Fruit fly (Drosophila melanogaster) whole organism, embryonic: ENCODE measurements around the gene Rnf146.

Source experiments
- CG10462 ChIP-seq: fragments of 200-800 bp; sonication (Bioruptor generic); optimal IDR thresholded peaks from 2 replicates; lab custom pipeline; 2016; ENCODE audit warnings: missing biosample characterization, missing genetic modification characterization
- CG11247 ChIP-seq: fragments of 200-800 bp; sonication (Bioruptor generic); IDR thresholded peaks from 2 replicates; pipeline ENCODE4 v1.3.6; 2022; ENCODE audit warnings: missing biosample characterization, missing genetic modification characterization
- CG12391 ChIP-seq: fragments of 200-800 bp; sonication (Bioruptor generic); optimal IDR thresholded peaks from 3 replicates; lab custom pipeline; 2018; ENCODE audit warnings: missing biosample characterization, mild to moderate bottlenecking, missing genetic modification characterization, moderate library complexity
- CG13123 ChIP-seq: fragments of 200-800 bp; sonication (Bioruptor generic); optimal IDR thresholded peaks from 2 replicates; lab custom pipeline; 2016; ENCODE audit warnings: missing biosample characterization, missing genetic modification characterization
- CG13296 ChIP-seq: fragments of 200-800 bp; sonication (Bioruptor generic); optimal IDR thresholded peaks from 3 replicates; lab custom pipeline; 2018; ENCODE audit warnings: missing biosample characterization, mild to moderate bottlenecking, missing genetic modification characterization
- CG15073 ChIP-seq: fragments of 200-800 bp; sonication (Bioruptor generic); optimal IDR thresholded peaks from 2 replicates; lab custom pipeline; 2016; ENCODE audit warnings: missing biosample characterization, missing genetic modification characterization
- CG16813 ChIP-seq: fragments of 200-800 bp; sonication (Bioruptor generic); IDR thresholded peaks from 3 replicates; pipeline ENCODE4 v1.3.6; 2022; ENCODE audit warnings: missing biosample characterization, missing genetic modification characterization; ENCODE audit not compliant: partially characterized antibody
- CG18619 ChIP-seq: fragments of 200-800 bp; sonication (Bioruptor generic); optimal IDR thresholded peaks from 3 replicates; lab custom pipeline; 2017; ENCODE audit warnings: missing biosample characterization, mild to moderate bottlenecking, missing genetic modification characterization
- CG2116 ChIP-seq: fragments of 200-800 bp; sonication (Bioruptor generic); optimal IDR thresholded peaks from 3 replicates; lab custom pipeline; 2018; ENCODE audit warnings: missing biosample characterization, mild to moderate bottlenecking, missing genetic modification characterization
- CG2678 ChIP-seq: fragments of 200-800 bp; sonication (Bioruptor generic); optimal IDR thresholded peaks from 3 replicates; lab custom pipeline; 2019; ENCODE audit warnings: missing biosample characterization, mild to moderate bottlenecking, missing genetic modification characterization, moderate library complexity
- CG2712 ChIP-seq: fragments of 200-800 bp; optimal IDR thresholded peaks from 3 replicates; lab custom pipeline; 2019; ENCODE audit warnings: missing biosample characterization, mild to moderate bottlenecking, missing genetic modification characterization, moderate library complexity
- CG5953 ChIP-seq: fragments of 200-800 bp; sonication (Bioruptor generic); IDR thresholded peaks from 2 replicates; pipeline ENCODE4 v1.3.6; 2022; ENCODE audit warnings: missing biosample characterization, missing genetic modification characterization
- CG7745 ChIP-seq: fragments of 200-800 bp; sonication (Bioruptor generic); optimal IDR thresholded peaks from 2 replicates; lab custom pipeline; 2018; ENCODE audit warnings: missing biosample characterization, mild to moderate bottlenecking, missing genetic modification characterization, moderate library complexity
- CG7963 ChIP-seq: fragments of 200-800 bp; sonication (Bioruptor generic); IDR thresholded peaks from 3 replicates; pipeline ENCODE4 v1.3.6; 2022; ENCODE audit warnings: missing biosample characterization, missing genetic modification characterization; ENCODE audit not compliant: partially characterized antibody
- CG8290 ChIP-seq, 3 experiments: fragments of 200-800 bp; sonication (Bioruptor generic); optimal IDR thresholded peaks; 2 replicates each; lab custom pipeline; 2016 to 2019; ENCODE audit warnings: missing biosample characterization in 3 of 3, missing genetic modification characterization in 3 of 3, mild to moderate bottlenecking in 2 of 3, moderate library complexity in 1 of 3
- Chrac-16 ChIP-seq: fragments of 200-800 bp; sonication (Bioruptor generic); optimal IDR thresholded peaks from 3 replicates; lab custom pipeline; 2016; ENCODE audit warnings: missing biosample characterization, missing genetic modification characterization
- Dp ChIP-seq: fragments of 200-800 bp; sonication (Bioruptor generic); optimal IDR thresholded peaks from 2 replicates; lab custom pipeline; 2018; ENCODE audit warnings: missing biosample characterization, mild to moderate bottlenecking, missing genetic modification characterization, moderate library complexity
- Gsc ChIP-seq: fragments of 200-800 bp; sonication (Bioruptor generic); IDR thresholded peaks from 2 replicates; pipeline ENCODE4 v1.3.6; 2022; ENCODE audit warnings: missing biosample characterization, missing genetic modification characterization
- HHEX ChIP-seq: fragments of 200-800 bp; sonication (Bioruptor generic); optimal IDR thresholded peaks from 3 replicates; lab custom pipeline; 2017; ENCODE audit warnings: missing biosample characterization, mild to moderate bottlenecking, missing genetic modification characterization, missing genetic modification reagents
- HLH4C ChIP-seq: fragments of 200-800 bp; sonication (Bioruptor generic); IDR thresholded peaks from 3 replicates; pipeline ENCODE4 v1.3.6; 2022; ENCODE audit warnings: missing biosample characterization, missing genetic modification characterization; ENCODE audit not compliant: partially characterized antibody
- Kr ChIP-seq: fragments of 200-800 bp; sonication (Bioruptor generic); optimal IDR thresholded peaks from 2 replicates; lab custom pipeline; 2017; ENCODE audit warnings: missing biosample characterization, mild to moderate bottlenecking, missing genetic modification characterization
- Med ChIP-seq: fragments of 200-800 bp; sonication (Bioruptor generic); peaks from one replicate; lab custom pipeline; 2016; ENCODE audit warnings: missing biosample characterization, missing genetic modification characterization, mild to moderate bottlenecking, inconsistent platforms, moderate library complexity
- Mes4 ChIP-seq: fragments of 200-800 bp; sonication (Bioruptor generic); optimal IDR thresholded peaks from 2 replicates; lab custom pipeline; 2016; ENCODE audit warnings: missing biosample characterization, missing genetic modification characterization
- Nf-YB ChIP-seq: fragments of 200-800 bp; sonication (Bioruptor generic); optimal IDR thresholded peaks from 3 replicates; lab custom pipeline; 2019; ENCODE audit warnings: missing biosample characterization, mild to moderate bottlenecking, missing genetic modification characterization, moderate library complexity
- Tbp ChIP-seq: fragments of >200 bp; optimal IDR thresholded peaks from 2 replicates; lab custom pipeline; 2018; ENCODE audit warnings: missing biosample characterization, missing genetic modification characterization
- Vsx1 ChIP-seq: fragments of 200-800 bp; sonication (Bioruptor generic); optimal IDR thresholded peaks from 2 replicates; lab custom pipeline; 2017; ENCODE audit warnings: missing biosample characterization, mild to moderate bottlenecking, missing genetic modification characterization, missing genetic modification reagents
- bcd ChIP-seq: fragments of 200-800 bp; sonication (Bioruptor generic); optimal IDR thresholded peaks from 2 replicates; lab custom pipeline; 2017; ENCODE audit warnings: missing biosample characterization, mild to moderate bottlenecking, missing genetic modification characterization
- btn ChIP-seq: fragments of 200-800 bp; sonication (Bioruptor generic); optimal IDR thresholded peaks from 2 replicates; lab custom pipeline; 2016; ENCODE audit warnings: missing biosample characterization, missing genetic modification characterization
- dm ChIP-seq: fragments of 200-800 bp; sonication (Bioruptor generic); optimal IDR thresholded peaks from 3 replicates; lab custom pipeline; 2016; ENCODE audit warnings: missing biosample characterization, missing genetic modification characterization
- dmrt99B ChIP-seq: fragments of 200-800 bp; sonication (Bioruptor generic); optimal IDR thresholded peaks from 2 replicates; lab custom pipeline; 2018; ENCODE audit warnings: missing biosample characterization, mild to moderate bottlenecking, missing genetic modification characterization, moderate library complexity
- fu2 ChIP-seq: fragments of 200-800 bp; sonication (Bioruptor generic); optimal IDR thresholded peaks from 2 replicates; lab custom pipeline; 2016; ENCODE audit warnings: missing biosample characterization, missing genetic modification characterization
- gce ChIP-seq: fragments of 200-800 bp; sonication (Bioruptor generic); IDR thresholded peaks from 3 replicates; pipeline ENCODE4 v1.3.6; 2022; ENCODE audit warnings: missing biosample characterization, missing genetic modification characterization
- inv ChIP-seq: fragments of 200-800 bp; sonication (Bioruptor generic); IDR thresholded peaks from 2 replicates; pipeline ENCODE4 v1.3.6; 2022; ENCODE audit warnings: missing biosample characterization, missing genetic modification characterization; ENCODE audit not compliant: partially characterized antibody
- kah ChIP-seq: fragments of 200-800 bp; sonication (Bioruptor generic); optimal IDR thresholded peaks from 2 replicates; lab custom pipeline; 2018; ENCODE audit warnings: missing biosample characterization, mild to moderate bottlenecking, missing genetic modification characterization
- kay ChIP-seq: fragments of 200-800 bp; sonication (Bioruptor generic); optimal IDR thresholded peaks from 2 replicates; lab custom pipeline; 2016; ENCODE audit warnings: missing biosample characterization, missing genetic modification characterization
- nau ChIP-seq: fragments of 200-800 bp; sonication (Bioruptor generic); optimal IDR thresholded peaks from 3 replicates; lab custom pipeline; 2017; ENCODE audit warnings: missing biosample characterization, mild to moderate bottlenecking, missing genetic modification characterization, missing genetic modification reagents
- nerfin-2 ChIP-seq: fragments of 200-800 bp; sonication (Bioruptor generic); IDR thresholded peaks from 2 replicates; pipeline ENCODE4 v1.3.6; 2022; ENCODE audit warnings: missing biosample characterization, missing genetic modification characterization; ENCODE audit not compliant: partially characterized antibody
- pho ChIP-seq: fragments of 200-800 bp; sonication (Bioruptor generic); optimal IDR thresholded peaks from 2 replicates; lab custom pipeline; 2016; ENCODE audit warnings: missing biosample characterization, missing genetic modification characterization
- prd ChIP-seq, 3 experiments: fragments of >200 bp in 2 of 3; fragments of 200-800 bp in 1 of 3; sonication (Bioruptor generic) in 1 of 3; optimal IDR thresholded peaks in 2 of 3; IDR thresholded peaks in 1 of 3; 2 replicates in 2 of 3; 3 replicates in 1 of 3; pipeline versions ENCODE4 v1.3.6 to Lab custom; 2017 to 2022; ENCODE audit warnings: missing biosample characterization in 1 of 3, missing genetic modification characterization in 1 of 3
- shn ChIP-seq: fragments of 200-800 bp; sonication (Bioruptor generic); optimal IDR thresholded peaks from 3 replicates; lab custom pipeline; 2016; ENCODE audit warnings: missing biosample characterization, missing genetic modification characterization
- sug ChIP-seq: fragments of 200-800 bp; optimal IDR thresholded peaks from 2 replicates; lab custom pipeline; 2019; ENCODE audit warnings: missing biosample characterization, mild to moderate bottlenecking, missing genetic modification characterization, moderate library complexity
- tna ChIP-seq: fragments of 200-800 bp; sonication (Bioruptor generic); IDR thresholded peaks from 2 replicates; pipeline ENCODE4 v1.3.6; 2022; ENCODE audit warnings: missing biosample characterization, missing genetic modification characterization; ENCODE audit not compliant: partially characterized antibody
- toy ChIP-seq: fragments of 200-800 bp; sonication (Bioruptor generic); IDR thresholded peaks from 2 replicates; pipeline ENCODE4 v1.3.6; 2022; ENCODE audit warnings: missing biosample characterization, missing genetic modification characterization
- trem ChIP-seq: fragments of 200-800 bp; optimal IDR thresholded peaks from 3 replicates; lab custom pipeline; 2019; ENCODE audit warnings: missing biosample characterization, mild to moderate bottlenecking, missing genetic modification characterization, moderate library complexity
- ttk ChIP-seq: fragments of 200-800 bp; sonication (Bioruptor generic); IDR thresholded peaks from 2 replicates; pipeline ENCODE4 v2.1.2; 2022; ENCODE audit warnings: missing biosample characterization, missing genetic modification characterization
- vnd ChIP-seq: fragments of 200-800 bp; sonication (Bioruptor generic); IDR thresholded peaks from 3 replicates; pipeline ENCODE4 v1.3.6; 2022; ENCODE audit warnings: missing biosample characterization, missing genetic modification characterization; ENCODE audit not compliant: partially characterized antibody
- zen ChIP-seq: fragments of 200-800 bp; sonication (Bioruptor generic); optimal IDR thresholded peaks from 3 replicates; lab custom pipeline; 2018; ENCODE audit warnings: missing biosample characterization, mild to moderate bottlenecking, missing genetic modification characterization, moderate library complexity

Gene Rnf146

DNA sequence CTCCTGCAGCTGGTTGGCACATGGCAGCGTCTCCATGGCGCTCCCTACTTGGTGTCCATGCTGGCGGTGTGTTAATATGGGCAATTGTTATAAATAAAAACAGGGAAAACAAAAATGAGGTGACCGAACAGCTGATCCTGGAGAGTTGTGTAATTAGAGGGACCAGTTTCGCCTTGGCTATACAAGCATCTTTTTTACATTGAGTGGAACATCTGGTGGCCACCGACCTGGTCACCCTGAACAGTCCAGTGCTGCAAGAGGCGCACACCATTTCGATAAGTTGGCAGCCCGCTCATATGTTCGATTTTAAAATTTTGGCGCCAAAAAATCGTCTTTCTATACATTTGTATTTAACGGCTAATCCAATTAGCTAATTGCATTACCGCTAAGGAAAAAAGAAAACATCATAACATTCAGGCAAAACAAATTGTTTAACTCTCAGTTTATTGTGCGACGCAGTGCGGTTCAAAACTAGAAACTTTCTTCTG lies 44.6 kb upstream of the Rnf146 start, which contains the start of the genes CG8765 and Gbeta76C (continued):
- TF ChIP-seq Chrac-16 (GFP tag; lab: Kevin White, UChicago) (peak; percentile 35), Mes4 (GFP tag; lab: Kevin White, UChicago) (peak; percentile 45), zen (tag; lab: Kevin White, UChicago) (peak; percentile 66), dm (GFP tag; lab: Kevin White, UChicago) (peak; percentile 73), fu2 (GFP tag; lab: Kevin White, UChicago) (peak; percentile 55), btn (GFP tag; lab: Kevin White, UChicago) (peak; percentile 7), dmrt99B (tag; lab: Kevin White, UChicago) (no peak), CG10462 (no peak), CG11247 (GFP tag; lab: Robert Waterston, UW) (no peak), trem (peak; percentile 100), CG7745 (tag; lab: Kevin White, UChicago) (no peak), Nf-YB (GFP tag; lab: Kevin White, UChicago) (peak; percentile 31), HHEX (GFP tag; lab: Kevin White, UChicago) (no peak), CG2712 (tag; lab: Kevin White, UChicago) (peak; percentile 43), Kr (no peak), CG12391 (peak; percentile 40), prd (optimal IDR thresholded peaks at IDR 0.05; lab: Kevin White, UChicago) (no peak), prd (GFP tag; IDR thresholded peaks at IDR 0.05; lab: Robert Waterston, UW) (no peak), ttk (GFP tag; lab: Robert Waterston, UW) (no peak), CG13123 (GFP tag; lab: Kevin White, UChicago) (peak; percentile 24), shn (GFP tag; lab: Kevin White, UChicago) (peak; percentile 27), kay (GFP tag; lab: Kevin White, UChicago) (peak; percentile 6), CG13296 (GFP tag; lab: Kevin White, UChicago) (no peak), bcd (GFP tag; lab: Kevin White, UChicago) (peak; percentile 7), CG7963 (GFP tag; lab: Robert Waterston, UW) (no peak), CG15073 (GFP tag; lab: Kevin White, UChicago) (no peak), CG8290 (GFP tag; optimal IDR thresholded peaks at IDR 0.05; lab: Kevin White, UChicago) (peak; percentile 18), CG8290 (tag; optimal IDR thresholded peaks at IDR 0.05; lab: Kevin White, UChicago) (no peak), Tbp (GFP tag; lab: Kevin White, UChicago) (no peak), Gsc (GFP tag; lab: Robert Waterston, UW) (no peak), kah (GFP tag; lab: Kevin White, UChicago) (no peak), gce (GFP tag; lab: Robert Waterston, UW) (no peak), toy (GFP tag; lab: Robert Waterston, UW) (no peak), Vsx1 (GFP tag; lab: Kevin White, UChicago) (no peak), sug (tag; lab: Kevin White, UChicago) (no peak), CG5953 (GFP tag; lab: Robert Waterston, UW) (no peak), Med (peak; percentile 95)

DNA sequence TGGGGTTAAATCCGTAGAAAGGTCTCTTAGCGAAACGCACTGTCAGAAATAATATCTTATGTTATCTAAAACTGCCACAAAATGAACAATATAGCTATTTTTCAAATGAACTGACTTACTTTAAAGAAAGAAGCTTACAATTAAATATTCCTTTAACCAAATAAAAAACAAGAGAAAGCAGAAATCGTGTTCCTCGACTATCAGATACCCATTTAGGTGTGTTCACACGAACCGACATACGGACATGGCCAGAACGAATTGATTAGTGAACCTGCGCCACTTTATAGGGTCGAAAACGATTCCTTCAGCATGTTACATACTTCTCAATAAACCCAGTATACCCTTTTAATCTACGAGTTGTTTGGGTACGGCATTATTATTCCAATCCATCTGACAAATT lies 40.9 kb upstream of the Rnf146 start:
- TF ChIP-seq inv (GFP tag; lab: Robert Waterston, UW) (0 out of 2 replicates have a peak, but pooled peaks have one; percentile 12), HLH4C (GFP tag; lab: Robert Waterston, UW) (peak; percentile 30; the same call in 2 of the 3 replicates), Dp (GFP tag; lab: Kevin White, UChicago) (no peak), CG16813 (GFP tag; lab: Robert Waterston, UW) (peak; percentile 53; the same call in 1 of the 3 replicates), CG7963 (GFP tag; lab: Robert Waterston, UW) (peak; percentile 16; the same call in 1 of the 3 replicates), CG2116 (GFP tag; lab: Kevin White, UChicago) (no peak), nerfin-2 (GFP tag; lab: Robert Waterston, UW) (peak; percentile 55; the same call in 1 of the 2 replicates), nau (GFP tag; lab: Kevin White, UChicago) (no peak), tna (GFP tag; lab: Robert Waterston, UW) (peak; percentile 18; the same call in 1 of the 2 replicates), CG18619 (GFP tag; lab: Kevin White, UChicago) (no peak), vnd (GFP tag; lab: Robert Waterston, UW) (peak; percentile 38; the same call in 1 of the 3 replicates), pho (GFP tag; lab: Kevin White, UChicago) (no peak), CG2678 (tag; lab: Kevin White, UChicago) (no peak)
